Fruit fly (Drosophila melanogaster) whole organism, prepupa: Measurements from ENCODE around the gene CG34276.

Experiments
- Blimp-1 ChIP-seq: fragments of 200-800 bp; sonication (Bioruptor generic); optimal IDR thresholded peaks from 3 replicates; lab custom pipeline; 2017; ENCODE audit warnings: missing biosample characterization, missing genetic modification characterization, mild to moderate bottlenecking, moderate library complexity, missing genetic modification reagents
- CG10631 ChIP-seq: fragments of 200-800 bp; sonication (Bioruptor generic); optimal IDR thresholded peaks from 2 replicates; lab custom pipeline; 2016; ENCODE audit warnings: missing biosample characterization, missing genetic modification characterization
- CG10669 ChIP-seq: fragments of 200-800 bp; sonication (Bioruptor generic); optimal IDR thresholded peaks from 3 replicates; lab custom pipeline; 2018; ENCODE audit warnings: missing biosample characterization, mild to moderate bottlenecking, missing genetic modification characterization, moderate library complexity
- CG11762 ChIP-seq: fragments of 200-800 bp; sonication (Bioruptor generic); optimal IDR thresholded peaks from 3 replicates; lab custom pipeline; 2016; ENCODE audit warnings: missing biosample characterization, missing genetic modification characterization; ENCODE audit not compliant: insufficient read depth
- CG15336 ChIP-seq: fragments of 200-800 bp; sonication (Bioruptor generic); IDR thresholded peaks from 2 replicates; pipeline ENCODE4 v1.3.6; 2022; ENCODE audit warnings: missing biosample characterization, missing genetic modification characterization
- CG1621 ChIP-seq: fragments of 200-800 bp; sonication (Bioruptor generic); optimal IDR thresholded peaks from 3 replicates; lab custom pipeline; 2018; ENCODE audit warnings: missing biosample characterization, mild to moderate bottlenecking, missing genetic modification characterization
- CG16779 ChIP-seq: fragments of 200-800 bp; sonication (Bioruptor generic); optimal IDR thresholded peaks from 3 replicates; lab custom pipeline; 2017; ENCODE audit warnings: missing biosample characterization, mild to moderate bottlenecking, missing genetic modification characterization
- CG3032 ChIP-seq: fragments of 200-800 bp; optimal IDR thresholded peaks from 2 replicates; lab custom pipeline; 2019; ENCODE audit warnings: missing biosample characterization, mild to moderate bottlenecking, missing genetic modification characterization, moderate library complexity
- CG32006 ChIP-seq: fragments of 200-800 bp; sonication (Bioruptor generic); optimal IDR thresholded peaks from 3 replicates; lab custom pipeline; 2017; ENCODE audit warnings: missing biosample characterization, mild to moderate bottlenecking, missing genetic modification characterization
- CG34406 ChIP-seq: fragments of 200-800 bp; sonication (Bioruptor generic); optimal IDR thresholded peaks from 3 replicates; lab custom pipeline; 2016; ENCODE audit warnings: missing biosample characterization, missing genetic modification characterization
- CG4318 ChIP-seq: fragments of 200-800 bp; sonication (Bioruptor generic); optimal IDR thresholded peaks from 3 replicates; lab custom pipeline; 2017; ENCODE audit warnings: missing biosample characterization, mild to moderate bottlenecking, missing genetic modification characterization
- CG6163 ChIP-seq: fragments of 200-800 bp; sonication (Bioruptor generic); IDR thresholded peaks from 3 replicates; pipeline ENCODE4 v1.3.6; 2022; ENCODE audit warnings: missing biosample characterization, missing genetic modification characterization
- CG6792 ChIP-seq: fragments of 200-800 bp; sonication (Bioruptor generic); optimal IDR thresholded peaks from 3 replicates; lab custom pipeline; 2016; ENCODE audit warnings: missing biosample characterization, missing genetic modification characterization
- CG6808 ChIP-seq: fragments of 200-800 bp; sonication (Bioruptor generic); optimal IDR thresholded peaks from 3 replicates; lab custom pipeline; 2017; ENCODE audit warnings: missing biosample characterization, missing genetic modification characterization, mild to moderate bottlenecking, moderate library complexity, missing genetic modification reagents
- CG6854 ChIP-seq: fragments of 200-800 bp; sonication (Bioruptor generic); optimal IDR thresholded peaks from 2 replicates; lab custom pipeline; 2017; ENCODE audit warnings: missing biosample characterization, mild to moderate bottlenecking, missing genetic modification characterization
- CG7368 ChIP-seq: fragments of 200-800 bp; sonication (Bioruptor generic); optimal IDR thresholded peaks from 3 replicates; lab custom pipeline; 2016; ENCODE audit warnings: missing biosample characterization, missing genetic modification characterization
- CG8319 ChIP-seq: fragments of 200-800 bp; sonication (Bioruptor generic); optimal IDR thresholded peaks from 3 replicates; lab custom pipeline; 2016; ENCODE audit warnings: missing biosample characterization, missing genetic modification characterization
- CG8632 ChIP-seq: fragments of 200-800 bp; sonication (Bioruptor generic); optimal IDR thresholded peaks from 3 replicates; lab custom pipeline; 2016; ENCODE audit warnings: missing biosample characterization, missing genetic modification characterization
- CG9139 ChIP-seq: fragments of 200-800 bp; sonication (Bioruptor generic); optimal IDR thresholded peaks from 3 replicates; lab custom pipeline; 2017; ENCODE audit warnings: missing biosample characterization, mild to moderate bottlenecking, missing genetic modification characterization
- Eip75B ChIP-seq: fragments of 200-800 bp; sonication (Bioruptor generic); optimal IDR thresholded peaks from 3 replicates; lab custom pipeline; 2016; ENCODE audit warnings: missing biosample characterization, missing genetic modification characterization
- Eip93F ChIP-seq: fragments of 200-800 bp; sonication (Bioruptor generic); optimal IDR thresholded peaks from 2 replicates; lab custom pipeline; 2016; ENCODE audit warnings: missing biosample characterization, mild to moderate bottlenecking, missing genetic modification characterization
- Ets21C ChIP-seq: fragments of 200-800 bp; sonication (Bioruptor generic); optimal IDR thresholded peaks from 3 replicates; lab custom pipeline; 2016; ENCODE audit warnings: missing biosample characterization, missing genetic modification characterization
- Ets96B ChIP-seq: fragments of 200-800 bp; optimal IDR thresholded peaks from 2 replicates; lab custom pipeline; 2019; ENCODE audit warnings: missing biosample characterization, mild to moderate bottlenecking, missing genetic modification characterization, moderate library complexity
- Gug ChIP-seq: fragments of 200-800 bp; sonication (Bioruptor generic); IDR thresholded peaks from 2 replicates; pipeline ENCODE4 v1.3.6; 2022; ENCODE audit warnings: missing biosample characterization, missing genetic modification characterization
- Hr38 ChIP-seq: sonication (Bioruptor generic); optimal IDR thresholded peaks from 2 replicates; lab custom pipeline; 2016; ENCODE audit warnings: missing biosample characterization, missing genetic modification characterization
- Hr39 ChIP-seq: fragments of 200-800 bp; sonication (Bioruptor generic); optimal IDR thresholded peaks from 2 replicates; lab custom pipeline; 2016; ENCODE audit warnings: missing biosample characterization, missing genetic modification characterization
- Hr4 ChIP-seq: fragments of 200-800 bp; sonication (Bioruptor generic); optimal IDR thresholded peaks from 3 replicates; lab custom pipeline; 2016; ENCODE audit warnings: missing biosample characterization, missing genetic modification characterization
- OdsH ChIP-seq: fragments of 200-800 bp; sonication (Bioruptor generic); optimal IDR thresholded peaks from 3 replicates; lab custom pipeline; 2016; ENCODE audit warnings: missing biosample characterization, missing genetic modification characterization
- Smox ChIP-seq: fragments of 200-800 bp; sonication (Bioruptor generic); optimal IDR thresholded peaks from 3 replicates; lab custom pipeline; 2016; ENCODE audit warnings: missing biosample characterization, missing genetic modification characterization
- Sox102F ChIP-seq: fragments of 200-800 bp; sonication (Bioruptor generic); optimal IDR thresholded peaks from 2 replicates; lab custom pipeline; 2016; ENCODE audit warnings: missing biosample characterization, mild to moderate bottlenecking, missing genetic modification characterization
- Sox14 ChIP-seq: fragments of 200-800 bp; sonication (Bioruptor generic); optimal IDR thresholded peaks from 3 replicates; lab custom pipeline; 2016; ENCODE audit warnings: missing biosample characterization, missing genetic modification characterization
- Sox15 ChIP-seq: fragments of 200-800 bp; sonication (Bioruptor generic); optimal IDR thresholded peaks from 3 replicates; lab custom pipeline; 2016; ENCODE audit warnings: missing biosample characterization, missing genetic modification characterization
- achi ChIP-seq: fragments of 200-800 bp; sonication (Bioruptor generic); optimal IDR thresholded peaks from 3 replicates; lab custom pipeline; 2016; ENCODE audit warnings: missing biosample characterization, missing genetic modification characterization
- acj6 ChIP-seq: fragments of 200-800 bp; sonication (Bioruptor generic); optimal IDR thresholded peaks from 3 replicates; lab custom pipeline; 2016; ENCODE audit warnings: missing biosample characterization, missing genetic modification characterization
- cyc ChIP-seq: fragments of 200-800 bp; sonication (Bioruptor generic); optimal IDR thresholded peaks from 3 replicates; lab custom pipeline; 2016; ENCODE audit warnings: missing biosample characterization, missing genetic modification characterization
- dac ChIP-seq: fragments of 200-800 bp; sonication (Bioruptor generic); optimal IDR thresholded peaks from 2 replicates; lab custom pipeline; 2017; ENCODE audit warnings: missing biosample characterization, mild to moderate bottlenecking, missing genetic modification characterization
- dsx ChIP-seq: fragments of 200-800 bp; optimal IDR thresholded peaks from 3 replicates; lab custom pipeline; 2019; ENCODE audit warnings: missing biosample characterization, mild to moderate bottlenecking, missing genetic modification characterization, moderate library complexity; ENCODE audit not compliant: poor library complexity, severe bottlenecking
- eg ChIP-seq: fragments of 200-800 bp; sonication (Bioruptor generic); IDR thresholded peaks from 3 replicates; pipeline ENCODE4 v1.3.6; 2022; ENCODE audit warnings: missing biosample characterization, missing genetic modification characterization
- esn ChIP-seq: fragments of 200-800 bp; sonication (Bioruptor generic); optimal IDR thresholded peaks from 2 replicates; lab custom pipeline; 2016; ENCODE audit warnings: missing biosample characterization, mild to moderate bottlenecking, missing genetic modification characterization, moderate library complexity
- fd59A ChIP-seq: fragments of 200-800 bp; sonication (Bioruptor generic); optimal IDR thresholded peaks from 2 replicates; lab custom pipeline; 2017; ENCODE audit warnings: missing biosample characterization, mild to moderate bottlenecking, missing genetic modification characterization, missing genetic modification reagents
- fkh ChIP-seq: fragments of 200-800 bp; sonication (Bioruptor generic); optimal IDR thresholded peaks from 3 replicates; lab custom pipeline; 2017; ENCODE audit warnings: missing biosample characterization, mild to moderate bottlenecking, missing genetic modification characterization, moderate library complexity
- lz ChIP-seq: fragments of 200-800 bp; sonication (Bioruptor generic); optimal IDR thresholded peaks from 3 replicates; lab custom pipeline; 2016; ENCODE audit warnings: missing biosample characterization, missing genetic modification characterization
- net ChIP-seq: fragments of 200-800 bp; sonication (Bioruptor generic); optimal IDR thresholded peaks from 3 replicates; lab custom pipeline; 2016; ENCODE audit warnings: missing biosample characterization, missing genetic modification characterization
- pdm3 ChIP-seq: fragments of 200-800 bp; sonication (Bioruptor generic); optimal IDR thresholded peaks from 3 replicates; lab custom pipeline; 2016; ENCODE audit warnings: missing biosample characterization, missing genetic modification characterization
- spab ChIP-seq: fragments of 200-800 bp; sonication (Bioruptor generic); optimal IDR thresholded peaks from 2 replicates; lab custom pipeline; 2017; ENCODE audit warnings: missing biosample characterization, mild to moderate bottlenecking, missing genetic modification characterization, missing genetic modification reagents
- ss ChIP-seq, 2 experiments: fragments of 200-800 bp; sonication (Bioruptor generic); optimal IDR thresholded peaks; 2 replicates in 1 of 2; 3 replicates in 1 of 2; lab custom pipeline; 2017 to 2018; ENCODE audit warnings: mild to moderate bottlenecking in 2 of 2, missing biosample characterization in 2 of 2, missing genetic modification characterization in 2 of 2, moderate library complexity in 1 of 2

CG34276 gene

dm6 chr3R:15921747-15922146, 3.7 kb upstream of the CG34276 start:
- no peak for TF ChIP-seq fkh (GFP tag; lab: Kevin White, UChicago)
- no peak for TF ChIP-seq Sox15 (GFP tag; lab: Kevin White, UChicago)
- no peak for TF ChIP-seq Sox102F
- TF ChIP-seq Sox14 (GFP tag; lab: Kevin White, UChicago) = no peak
- TF ChIP-seq CG9139 = no peak
- no peak for TF ChIP-seq CG10631 (GFP tag; lab: Kevin White, UChicago)
- TF ChIP-seq CG6792 (GFP tag; lab: Kevin White, UChicago) = no peak
- TF ChIP-seq cyc (GFP tag; lab: Kevin White, UChicago) = no peak
- no peak for TF ChIP-seq CG10669 (GFP tag; lab: Kevin White, UChicago)
- no peak for TF ChIP-seq Ets96B
- no peak for TF ChIP-seq CG16779 (tag; lab: Kevin White, UChicago)
- no peak for TF ChIP-seq CG32006 (GFP tag; lab: Kevin White, UChicago)
- no peak for TF ChIP-seq ss (GFP tag; optimal IDR thresholded peaks at IDR 0.05; lab: Kevin White, UChicago)
- TF ChIP-seq Eip75B = no peak
- no peak for TF ChIP-seq acj6 (GFP tag; lab: Kevin White, UChicago)
- TF ChIP-seq CG7368 (GFP tag; lab: Kevin White, UChicago) = no peak

DNA sequence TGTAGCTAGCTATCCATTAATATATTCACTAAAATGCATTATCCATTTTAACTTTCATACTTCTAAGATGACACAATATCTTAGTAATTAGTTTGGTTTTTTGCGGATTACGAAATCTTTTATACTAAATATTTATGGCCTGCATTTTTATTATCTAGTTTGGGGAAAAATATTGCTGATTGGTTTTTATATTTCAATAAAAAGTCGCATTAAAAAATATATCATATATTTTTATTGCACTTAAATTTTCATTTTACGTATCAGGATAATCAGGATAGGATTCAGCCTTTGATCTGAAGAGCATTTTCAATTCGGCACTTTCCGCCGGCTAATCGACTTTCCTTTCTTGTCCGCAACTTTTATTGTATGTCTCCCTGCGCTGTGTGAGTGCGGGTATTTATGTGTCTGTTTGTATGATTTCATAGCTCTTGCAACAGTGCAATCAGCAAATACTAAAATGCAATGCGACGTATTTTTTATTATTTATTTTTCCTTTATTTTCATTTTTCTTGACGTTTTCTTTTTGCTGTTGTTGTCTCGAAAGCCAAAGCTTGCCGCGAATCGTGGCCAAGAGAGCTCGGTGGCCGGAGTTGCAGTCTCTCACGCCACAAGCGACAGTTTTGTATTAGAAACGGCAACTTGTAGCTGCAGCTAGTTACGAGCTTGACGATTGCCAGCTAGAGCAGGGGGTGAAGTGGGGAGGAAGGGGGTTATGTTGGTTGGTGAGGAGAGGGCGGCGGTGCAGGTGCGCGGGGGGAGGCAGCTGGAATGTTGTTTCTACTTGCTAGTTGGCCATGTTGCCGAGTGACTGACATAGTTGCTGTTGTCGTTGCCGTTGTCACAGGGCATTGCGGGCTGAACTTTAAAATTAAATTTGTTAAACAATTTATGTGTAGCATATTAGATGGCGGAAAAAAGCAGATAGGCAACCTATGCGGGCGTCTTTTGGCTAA, 2.5 kb upstream of the CG34276 start:
- TF ChIP-seq net (GFP tag; lab: Kevin White, UChicago) (no peak), CG8632 (no peak), fkh (GFP tag; lab: Kevin White, UChicago) (no peak), OdsH (GFP tag; lab: Kevin White, UChicago) (peak; percentile 17), CG32006 (GFP tag; lab: Kevin White, UChicago) (peak; percentile 83), Hr39 (no peak), CG8319 (GFP tag; lab: Kevin White, UChicago) (no peak), Sox102F (no peak), Eip93F (no peak), dsx (no peak), CG16779 (tag; lab: Kevin White, UChicago) (no peak), CG4318 (GFP tag; lab: Kevin White, UChicago) (peak; percentile 71), achi (no peak), Sox14 (GFP tag; lab: Kevin White, UChicago) (no peak), spab (GFP tag; lab: Kevin White, UChicago) (no peak), pdm3 (no peak), CG6163 (GFP tag; lab: Robert Waterston, UW) (0 out of 3 replicates have a peak, but pooled peaks have one; percentile 22), Hr38 (GFP tag; lab: Kevin White, UChicago) (no peak), eg (GFP tag; lab: Robert Waterston, UW) (peak; percentile 72; the same call in 2 of the 3 replicates), CG1621 (tag; lab: Kevin White, UChicago) (no peak), Ets21C (GFP tag; lab: Kevin White, UChicago) (no peak), Hr4 (GFP tag; lab: Kevin White, UChicago) (peak; percentile 62), Ets96B (no peak), dac (GFP tag; lab: Kevin White, UChicago) (no peak), Eip75B (no peak), Blimp-1 (GFP tag; lab: Kevin White, UChicago) (no peak), CG9139 (no peak), CG6808 (no peak), esn (GFP tag; lab: Kevin White, UChicago) (no peak), CG10669 (GFP tag; lab: Kevin White, UChicago) (no peak), fd59A (no peak), CG34406 (no peak), Smox (GFP tag; lab: Kevin White, UChicago) (no peak), CG15336 (GFP tag; lab: Robert Waterston, UW) (peak; percentile 12; the same call in 1 of the 2 replicates), Gug (peak; percentile 10; the same call in 1 of the 2 replicates), CG6854 (GFP tag; lab: Kevin White, UChicago) (no peak), lz (no peak), ss (GFP tag; optimal IDR thresholded peaks at IDR 0.05; lab: Kevin White, UChicago) (no peak), CG3032 (tag; lab: Kevin White, UChicago) (no peak), CG11762 (GFP tag; lab: Kevin White, UChicago) (no peak), acj6 (GFP tag; lab: Kevin White, UChicago) (no peak)
